Fruit fly (Drosophila melanogaster) whole organism, embryonic: ENCODE data around the gene CG3632.
A peak's percentile ranks its signal among the peaks of the same experiment; 100 is the strongest.

Source experiments
- Atf6 ChIP-seq: fragments of 200-800 bp; sonication (Bioruptor generic); IDR thresholded peaks from 2 replicates; pipeline ENCODE4 v1.3.6; 2022; ENCODE audit warnings: missing biosample characterization, missing genetic modification characterization
- B-H2 ChIP-seq: fragments of 200-800 bp; sonication (Bioruptor generic); optimal IDR thresholded peaks from 2 replicates; lab custom pipeline; 2018; ENCODE audit warnings: missing biosample characterization, mild to moderate bottlenecking, missing genetic modification characterization
- BEAF-32 ChIP-seq: fragments of 200-800 bp; sonication (Bioruptor generic); optimal IDR thresholded peaks from 3 replicates; lab custom pipeline; 2017; ENCODE audit warnings: missing biosample characterization, missing genetic modification characterization, mild to moderate bottlenecking, moderate library complexity, missing genetic modification reagents
- C15 ChIP-seq: fragments of 200-800 bp; sonication (Bioruptor generic); IDR thresholded peaks from 3 replicates; pipeline ENCODE4 v1.3.6; 2022; ENCODE audit warnings: missing biosample characterization, missing genetic modification characterization
- CG10321 ChIP-seq: fragments of 200-800 bp; sonication (Bioruptor generic); IDR thresholded peaks from 2 replicates; pipeline ENCODE4 v1.3.6; 2022; ENCODE audit warnings: missing biosample characterization, missing genetic modification characterization
- CG10654 ChIP-seq: fragments of 200-800 bp; sonication (Bioruptor generic); optimal IDR thresholded peaks from 2 replicates; lab custom pipeline; 2016; ENCODE audit warnings: missing biosample characterization, missing genetic modification characterization
- CG10959 ChIP-seq: fragments of 200-800 bp; sonication (Bioruptor generic); IDR thresholded peaks from 2 replicates; pipeline ENCODE4 v1.3.6; 2022; ENCODE audit warnings: missing biosample characterization, missing genetic modification characterization
- CG17359 ChIP-seq: fragments of 200-800 bp; sonication (Bioruptor generic); optimal IDR thresholded peaks from 3 replicates; lab custom pipeline; 2018; ENCODE audit warnings: missing biosample characterization, mild to moderate bottlenecking, missing genetic modification characterization, moderate library complexity
- CG17361 ChIP-seq: fragments of 200-800 bp; sonication (Bioruptor generic); IDR thresholded peaks from 3 replicates; pipeline ENCODE4 v1.3.6; 2022; ENCODE audit warnings: missing biosample characterization, missing genetic modification characterization
- CG3065 ChIP-seq: fragments of 200-800 bp; sonication (Bioruptor generic); optimal IDR thresholded peaks from 2 replicates; lab custom pipeline; 2016; ENCODE audit warnings: missing biosample characterization, missing genetic modification characterization
- CG34422 ChIP-seq: fragments of 200-800 bp; sonication (Bioruptor generic); IDR thresholded peaks from 3 replicates; pipeline ENCODE4 v1.3.6; 2022; ENCODE audit warnings: missing biosample characterization, missing genetic modification characterization
- CG3847 ChIP-seq: fragments of 200-800 bp; sonication (Bioruptor generic); IDR thresholded peaks from 2 replicates; pipeline ENCODE4 v1.3.6; 2022; ENCODE audit warnings: missing biosample characterization, missing genetic modification characterization
- CG4854 ChIP-seq: fragments of 200-800 bp; sonication (Bioruptor generic); optimal IDR thresholded peaks from 2 replicates; lab custom pipeline; 2016; ENCODE audit warnings: missing biosample characterization, missing genetic modification characterization, inconsistent platforms
- CG7372 ChIP-seq: fragments of 200-800 bp; sonication (Bioruptor generic); IDR thresholded peaks from 2 replicates; pipeline ENCODE4 v1.3.6; 2022; ENCODE audit warnings: missing biosample characterization, missing genetic modification characterization
- CG8290 ChIP-seq, 3 experiments: fragments of 200-800 bp; sonication (Bioruptor generic); optimal IDR thresholded peaks; 2 replicates each; lab custom pipeline; 2016 to 2019; ENCODE audit warnings: missing biosample characterization in 3 of 3, missing genetic modification characterization in 3 of 3, mild to moderate bottlenecking in 2 of 3, moderate library complexity in 1 of 3
- CG9727 ChIP-seq: fragments of 200-800 bp; sonication (Bioruptor generic); optimal IDR thresholded peaks from 3 replicates; lab custom pipeline; 2017; ENCODE audit warnings: missing biosample characterization, mild to moderate bottlenecking, missing genetic modification characterization
- D19B ChIP-seq: fragments of 200-800 bp; sonication (Bioruptor generic); optimal IDR thresholded peaks from 2 replicates; lab custom pipeline; 2017; ENCODE audit warnings: missing biosample characterization, mild to moderate bottlenecking, missing genetic modification characterization
- Doc2 ChIP-seq: fragments of 200-800 bp; sonication (Bioruptor generic); IDR thresholded peaks from 2 replicates; pipeline ENCODE4 v1.3.6; 2022; ENCODE audit warnings: missing biosample characterization, missing genetic modification characterization
- Ets97D ChIP-seq: fragments of 200-800 bp; sonication (Bioruptor generic); optimal IDR thresholded peaks from 3 replicates; lab custom pipeline; 2016; ENCODE audit warnings: missing biosample characterization, missing genetic modification characterization
- Hsf ChIP-seq: fragments of 200-800 bp; sonication (Bioruptor generic); optimal IDR thresholded peaks from 3 replicates; lab custom pipeline; 2016; ENCODE audit warnings: missing biosample characterization, missing genetic modification characterization
- NC2α ChIP-seq: fragments of 200-800 bp; sonication (Bioruptor generic); optimal IDR thresholded peaks from 2 replicates; lab custom pipeline; 2016; ENCODE audit warnings: missing biosample characterization, missing genetic modification characterization
- NfI ChIP-seq: fragments of 200-800 bp; sonication (Bioruptor generic); optimal IDR thresholded peaks from 3 replicates; lab custom pipeline; 2018; ENCODE audit warnings: missing biosample characterization, mild to moderate bottlenecking, missing genetic modification characterization, moderate library complexity
- Rfx ChIP-seq: fragments of 200-800 bp; sonication (Bioruptor generic); IDR thresholded peaks from 2 replicates; pipeline ENCODE4 v1.3.6; 2022; ENCODE audit warnings: missing biosample characterization, missing genetic modification characterization
- Scr ChIP-seq: fragments of 200-800 bp; sonication (Bioruptor generic); IDR thresholded peaks from 2 replicates; pipeline ENCODE4 v1.3.6; 2022; ENCODE audit warnings: missing biosample characterization, missing genetic modification characterization; ENCODE audit not compliant: partially characterized antibody
- Sin3A ChIP-seq: fragments of >200 bp; optimal IDR thresholded peaks from 2 replicates; lab custom pipeline; 2018
- Stat92E ChIP-seq, 3 experiments: fragments of >200 bp in 2 of 3; fragments of 200-800 bp in 1 of 3; sonication (Bioruptor generic) in 1 of 3; optimal IDR thresholded peaks; 2 replicates each; lab custom pipeline; 2017 to 2019; ENCODE audit warnings: missing biosample characterization in 3 of 3, missing genetic modification characterization in 3 of 3, mild to moderate bottlenecking in 1 of 3, moderate library complexity in 1 of 3
- aop ChIP-seq: fragments of 200-800 bp; sonication (Bioruptor generic); IDR thresholded peaks from 2 replicates; pipeline ENCODE4 v1.3.6; 2022; ENCODE audit warnings: missing biosample characterization, missing genetic modification characterization
- cas ChIP-seq: fragments of 200-800 bp; sonication (Bioruptor generic); IDR thresholded peaks from 2 replicates; pipeline ENCODE4 v1.3.6; 2022; ENCODE audit warnings: missing biosample characterization, missing genetic modification characterization
- cato ChIP-seq: fragments of 200-800 bp; sonication (Bioruptor generic); optimal IDR thresholded peaks from 2 replicates; lab custom pipeline; 2016; ENCODE audit warnings: missing biosample characterization, missing genetic modification characterization, borderline replicate concordance
- chn ChIP-seq: fragments of 200-800 bp; sonication (Bioruptor generic); optimal IDR thresholded peaks from 2 replicates; lab custom pipeline; 2016; ENCODE audit warnings: missing biosample characterization, missing genetic modification characterization
- corto ChIP-seq: fragments of 200-800 bp; sonication (Bioruptor generic); optimal IDR thresholded peaks from 2 replicates; lab custom pipeline; 2016; ENCODE audit warnings: missing biosample characterization, mild to moderate bottlenecking, missing genetic modification characterization, moderate library complexity
- fd3F ChIP-seq: fragments of 200-800 bp; sonication (Bioruptor generic); optimal IDR thresholded peaks from 2 replicates; lab custom pipeline; 2018; ENCODE audit warnings: missing biosample characterization, mild to moderate bottlenecking, missing genetic modification characterization, moderate library complexity
- fu2 ChIP-seq: fragments of 200-800 bp; sonication (Bioruptor generic); optimal IDR thresholded peaks from 2 replicates; lab custom pipeline; 2016; ENCODE audit warnings: missing biosample characterization, missing genetic modification characterization
- h ChIP-seq: fragments of >200 bp; optimal IDR thresholded peaks from 2 replicates; lab custom pipeline; 2017
- hbn ChIP-seq: fragments of 200-800 bp; sonication (Bioruptor generic); IDR thresholded peaks from 2 replicates; pipeline ENCODE4 v1.3.6; 2022; ENCODE audit warnings: missing biosample characterization, missing genetic modification characterization; ENCODE audit not compliant: partially characterized antibody
- hth ChIP-seq: fragments of >200 bp; optimal IDR thresholded peaks from 2 replicates; lab custom pipeline; 2017; ENCODE audit warnings: inconsistent platforms
- jigr1 ChIP-seq: fragments of 200-800 bp; sonication (Bioruptor generic); IDR thresholded peaks from 3 replicates; pipeline ENCODE4 v1.3.6; 2022; ENCODE audit warnings: missing biosample characterization, missing genetic modification characterization
- kah ChIP-seq: fragments of 200-800 bp; sonication (Bioruptor generic); optimal IDR thresholded peaks from 2 replicates; lab custom pipeline; 2018; ENCODE audit warnings: missing biosample characterization, mild to moderate bottlenecking, missing genetic modification characterization
- lbe ChIP-seq: fragments of 200-800 bp; sonication (Bioruptor generic); optimal IDR thresholded peaks from 2 replicates; lab custom pipeline; 2016; ENCODE audit warnings: missing biosample characterization, mild to moderate bottlenecking, missing genetic modification characterization
- nom ChIP-seq: fragments of 200-800 bp; sonication (Bioruptor generic); optimal IDR thresholded peaks from 2 replicates; lab custom pipeline; 2017; ENCODE audit warnings: missing biosample characterization, missing genetic modification characterization, mild to moderate bottlenecking, moderate library complexity, missing genetic modification reagents
- pho ChIP-seq: fragments of 200-800 bp; sonication (Bioruptor generic); optimal IDR thresholded peaks from 2 replicates; lab custom pipeline; 2016; ENCODE audit warnings: missing biosample characterization, missing genetic modification characterization
- phol ChIP-seq: fragments of 200-800 bp; sonication (Bioruptor generic); optimal IDR thresholded peaks from 3 replicates; lab custom pipeline; 2018; ENCODE audit warnings: missing biosample characterization, mild to moderate bottlenecking, missing genetic modification characterization, moderate library complexity
- prd ChIP-seq, 3 experiments: fragments of >200 bp in 2 of 3; fragments of 200-800 bp in 1 of 3; sonication (Bioruptor generic) in 1 of 3; optimal IDR thresholded peaks in 2 of 3; IDR thresholded peaks in 1 of 3; 2 replicates in 2 of 3; 3 replicates in 1 of 3; pipeline versions ENCODE4 v1.3.6 to Lab custom; 2017 to 2022; ENCODE audit warnings: missing biosample characterization in 1 of 3, missing genetic modification characterization in 1 of 3
- pzg ChIP-seq: fragments of 200-800 bp; sonication (Bioruptor generic); optimal IDR thresholded peaks from 3 replicates; lab custom pipeline; 2018; ENCODE audit warnings: missing biosample characterization, mild to moderate bottlenecking, missing genetic modification characterization, moderate library complexity
- sim ChIP-seq: fragments of 200-800 bp; sonication (Bioruptor generic); IDR thresholded peaks from 2 replicates; pipeline ENCODE4 v1.3.6; 2022; ENCODE audit warnings: missing biosample characterization, missing genetic modification characterization
- sr ChIP-seq: fragments of 200-800 bp; sonication (Bioruptor generic); IDR thresholded peaks from 3 replicates; pipeline ENCODE4 v1.3.6; 2022; ENCODE audit warnings: missing biosample characterization, missing genetic modification characterization
- tin ChIP-seq: fragments of 200-800 bp; sonication (Bioruptor generic); optimal IDR thresholded peaks from 3 replicates; lab custom pipeline; 2016; ENCODE audit warnings: missing biosample characterization, missing genetic modification characterization
- ttk ChIP-seq: fragments of 200-800 bp; sonication (Bioruptor generic); IDR thresholded peaks from 2 replicates; pipeline ENCODE4 v2.1.2; 2022; ENCODE audit warnings: missing biosample characterization, missing genetic modification characterization
- unc-4 ChIP-seq: fragments of 200-800 bp; sonication (Bioruptor generic); IDR thresholded peaks from 2 replicates; pipeline ENCODE4 v1.3.6; 2022; ENCODE audit warnings: missing biosample characterization, missing genetic modification characterization; ENCODE audit not compliant: partially characterized antibody
- zen2 ChIP-seq: fragments of 200-800 bp; sonication (Bioruptor generic); IDR thresholded peaks from 3 replicates; pipeline ENCODE4 v1.3.6; 2022; ENCODE audit warnings: missing biosample characterization, missing genetic modification characterization; ENCODE audit not compliant: partially characterized antibody

CG3632 gene

DNA sequence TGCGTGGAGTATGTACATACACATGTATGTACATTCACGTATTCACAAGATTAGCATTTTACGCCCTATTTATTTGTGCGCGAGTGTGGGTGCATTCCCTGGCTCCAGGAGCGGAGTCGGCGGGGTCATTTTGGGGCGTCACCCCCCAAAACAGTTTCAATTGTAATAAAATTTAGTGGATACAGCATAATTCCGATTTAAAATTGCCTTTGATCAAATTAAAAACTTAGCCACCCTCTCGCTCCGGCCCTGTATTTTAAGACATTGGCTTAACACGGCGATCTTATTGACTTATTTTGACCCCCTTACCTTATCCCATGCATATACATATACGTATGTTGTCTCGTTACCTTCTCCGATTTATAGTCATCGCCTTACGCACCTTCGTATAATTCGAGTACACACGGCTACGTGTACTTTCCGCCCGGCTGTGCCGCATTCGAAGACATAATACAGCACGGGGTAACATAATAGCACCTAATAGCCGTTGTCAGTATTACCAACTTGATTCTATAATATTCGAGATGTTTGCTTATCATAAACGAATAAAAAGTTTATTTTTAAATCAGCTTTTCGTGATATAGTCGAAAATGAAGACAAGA, 17.0 kb upstream of the CG3632 start (continued):
- TF ChIP-seq CG10654 (peak; percentile 73), BEAF-32 (GFP tag; lab: Kevin White, UChicago) (no peak), CG17359 (tag; lab: Kevin White, UChicago) (peak; percentile 76), CG34422 (GFP tag; lab: Robert Waterston, UW) (peak; percentile 95), kah (peak; percentile 44), D19B (peak; percentile 61), Rfx (GFP tag; lab: Robert Waterston, UW) (peak; percentile 94), fd3F (GFP tag; lab: Kevin White, UChicago) (peak; percentile 52), Stat92E (GFP tag; optimal IDR thresholded peaks at IDR 0.05; lab: Kevin White, UChicago) (no peak), aop (GFP tag; lab: Robert Waterston, UW) (no peak), lbe (peak; percentile 68), CG3847 (GFP tag; lab: Robert Waterston, UW) (peak; percentile 80), Doc2 (GFP tag; lab: Robert Waterston, UW) (no peak; the same call in 1 of the 2 replicates), hth (lab: Kevin White, UChicago) (no peak), fu2 (GFP tag; lab: Kevin White, UChicago) (peak; percentile 58), corto (GFP tag; lab: Kevin White, UChicago) (no peak), prd (optimal IDR thresholded peaks at IDR 0.05; lab: Kevin White, UChicago) (no peak), prd (GFP tag; IDR thresholded peaks at IDR 0.05; lab: Robert Waterston, UW) (peak; percentile 95), C15 (GFP tag; lab: Robert Waterston, UW) (peak; percentile 80; the same call in 2 of the 3 replicates), ttk (GFP tag; lab: Robert Waterston, UW) (peak; percentile 90), zen2 (GFP tag; lab: Robert Waterston, UW) (no peak), pho (GFP tag; lab: Kevin White, UChicago) (peak; percentile 55), jigr1 (GFP tag; lab: Robert Waterston, UW) (peak; percentile 79; the same call in 2 of the 3 replicates), CG4854 (GFP tag; lab: Kevin White, UChicago) (peak; percentile 36), B-H2 (GFP tag; lab: Kevin White, UChicago) (peak; percentile 19), h (lab: Kevin White, UChicago) (no peak), cato (GFP tag; lab: Kevin White, UChicago) (peak; percentile 14), CG8290 (GFP tag; optimal IDR thresholded peaks at IDR 0.05; lab: Kevin White, UChicago) (peak; percentile 61), CG8290 (tag; optimal IDR thresholded peaks at IDR 0.05; lab: Kevin White, UChicago) (peak; percentile 10 to 90), Scr (GFP tag; lab: Robert Waterston, UW) (no peak), phol (tag; lab: Kevin White, UChicago) (peak; percentile 82), chn (peak; percentile 73), CG7372 (peak; percentile 89), CG9727 (GFP tag; lab: Kevin White, UChicago) (peak; percentile 70), pzg (GFP tag; lab: Kevin White, UChicago) (peak; percentile 8), cas (GFP tag; lab: Robert Waterston, UW) (peak; percentile 42; the same call in 1 of the 2 replicates), sr (GFP tag; lab: Robert Waterston, UW) (peak; percentile 73; the same call in 1 of the 3 replicates), hbn (GFP tag; lab: Robert Waterston, UW) (no peak), Sin3A (lab: Kevin White, UChicago) (no peak), NfI (peak; percentile 74), Hsf (GFP tag; lab: Kevin White, UChicago) (peak; percentile 81), sim (GFP tag; lab: Robert Waterston, UW) (peak; percentile 83), Ets97D (GFP tag; lab: Kevin White, UChicago) (peak; percentile 40), Atf6 (GFP tag; lab: Robert Waterston, UW) (peak; percentile 80), NC2α (peak; percentile 60), CG17361 (GFP tag; lab: Robert Waterston, UW) (peak; percentile 57), CG3065 (no peak), CG10321 (GFP tag; lab: Robert Waterston, UW) (peak; percentile 60), nom (peak; percentile 75), CG10959 (GFP tag; lab: Robert Waterston, UW) (peak; percentile 82), tin (peak; percentile 74), unc-4 (GFP tag; lab: Robert Waterston, UW) (no peak)
